Fruit fly (Drosophila melanogaster) whole organism, prepupa: ENCODE data around the gene ATPsynbetaL.
A peak's percentile ranks its signal among the peaks of the same experiment; 100 is the strongest.

Source experiments
- Blimp-1 ChIP-seq: fragments of 200-800 bp; sonication (Bioruptor generic); optimal IDR thresholded peaks from 3 replicates; lab custom pipeline; 2017; ENCODE audit warnings: missing biosample characterization, missing genetic modification characterization, mild to moderate bottlenecking, moderate library complexity, missing genetic modification reagents
- CG11762 ChIP-seq: fragments of 200-800 bp; sonication (Bioruptor generic); optimal IDR thresholded peaks from 3 replicates; lab custom pipeline; 2016; ENCODE audit warnings: missing biosample characterization, missing genetic modification characterization; ENCODE audit not compliant: insufficient read depth
- CG11902 ChIP-seq: fragments of 200-800 bp; sonication (Bioruptor generic); optimal IDR thresholded peaks from 3 replicates; lab custom pipeline; 2016; ENCODE audit warnings: missing biosample characterization, missing genetic modification characterization
- CG16779 ChIP-seq: fragments of 200-800 bp; sonication (Bioruptor generic); optimal IDR thresholded peaks from 3 replicates; lab custom pipeline; 2017; ENCODE audit warnings: missing biosample characterization, mild to moderate bottlenecking, missing genetic modification characterization
- CG3032 ChIP-seq: fragments of 200-800 bp; optimal IDR thresholded peaks from 2 replicates; lab custom pipeline; 2019; ENCODE audit warnings: missing biosample characterization, mild to moderate bottlenecking, missing genetic modification characterization, moderate library complexity
- CG31627 ChIP-seq: fragments of 200-800 bp; sonication (Bioruptor generic); optimal IDR thresholded peaks from 3 replicates; lab custom pipeline; 2016; ENCODE audit warnings: missing biosample characterization, missing genetic modification characterization
- CG34406 ChIP-seq: fragments of 200-800 bp; sonication (Bioruptor generic); optimal IDR thresholded peaks from 3 replicates; lab custom pipeline; 2016; ENCODE audit warnings: missing biosample characterization, missing genetic modification characterization
- CG3919 ChIP-seq: fragments of 200-800 bp; sonication (Bioruptor generic); optimal IDR thresholded peaks from 3 replicates; lab custom pipeline; 2016; ENCODE audit warnings: missing biosample characterization, missing genetic modification characterization
- CG4318 ChIP-seq: fragments of 200-800 bp; sonication (Bioruptor generic); optimal IDR thresholded peaks from 3 replicates; lab custom pipeline; 2017; ENCODE audit warnings: missing biosample characterization, mild to moderate bottlenecking, missing genetic modification characterization
- CG6163 ChIP-seq: fragments of 200-800 bp; sonication (Bioruptor generic); IDR thresholded peaks from 3 replicates; pipeline ENCODE4 v1.3.6; 2022; ENCODE audit warnings: missing biosample characterization, missing genetic modification characterization
- CG6808 ChIP-seq: fragments of 200-800 bp; sonication (Bioruptor generic); optimal IDR thresholded peaks from 3 replicates; lab custom pipeline; 2017; ENCODE audit warnings: missing biosample characterization, missing genetic modification characterization, mild to moderate bottlenecking, moderate library complexity, missing genetic modification reagents
- CG6854 ChIP-seq: fragments of 200-800 bp; sonication (Bioruptor generic); optimal IDR thresholded peaks from 2 replicates; lab custom pipeline; 2017; ENCODE audit warnings: missing biosample characterization, mild to moderate bottlenecking, missing genetic modification characterization
- CG7368 ChIP-seq: fragments of 200-800 bp; sonication (Bioruptor generic); optimal IDR thresholded peaks from 3 replicates; lab custom pipeline; 2016; ENCODE audit warnings: missing biosample characterization, missing genetic modification characterization
- CG8119 ChIP-seq: fragments of 200-800 bp; sonication (Bioruptor generic); IDR thresholded peaks from 3 replicates; pipeline ENCODE4 v1.3.6; 2022; ENCODE audit warnings: missing biosample characterization, missing genetic modification characterization
- CG8632 ChIP-seq: fragments of 200-800 bp; sonication (Bioruptor generic); optimal IDR thresholded peaks from 3 replicates; lab custom pipeline; 2016; ENCODE audit warnings: missing biosample characterization, missing genetic modification characterization
- Eip78C ChIP-seq: fragments of 200-800 bp; sonication (Bioruptor generic); peaks from one replicate; lab custom pipeline; 2016; ENCODE audit warnings: missing biosample characterization, missing genetic modification characterization
- Ets96B ChIP-seq: fragments of 200-800 bp; optimal IDR thresholded peaks from 2 replicates; lab custom pipeline; 2019; ENCODE audit warnings: missing biosample characterization, mild to moderate bottlenecking, missing genetic modification characterization, moderate library complexity
- Hr39 ChIP-seq: fragments of 200-800 bp; sonication (Bioruptor generic); optimal IDR thresholded peaks from 2 replicates; lab custom pipeline; 2016; ENCODE audit warnings: missing biosample characterization, missing genetic modification characterization
- Smox ChIP-seq: fragments of 200-800 bp; sonication (Bioruptor generic); optimal IDR thresholded peaks from 3 replicates; lab custom pipeline; 2016; ENCODE audit warnings: missing biosample characterization, missing genetic modification characterization
- Sox102F ChIP-seq: fragments of 200-800 bp; sonication (Bioruptor generic); optimal IDR thresholded peaks from 2 replicates; lab custom pipeline; 2016; ENCODE audit warnings: missing biosample characterization, mild to moderate bottlenecking, missing genetic modification characterization
- Sox14 ChIP-seq: fragments of 200-800 bp; sonication (Bioruptor generic); optimal IDR thresholded peaks from 3 replicates; lab custom pipeline; 2016; ENCODE audit warnings: missing biosample characterization, missing genetic modification characterization
- Sox15 ChIP-seq: fragments of 200-800 bp; sonication (Bioruptor generic); optimal IDR thresholded peaks from 3 replicates; lab custom pipeline; 2016; ENCODE audit warnings: missing biosample characterization, missing genetic modification characterization
- achi ChIP-seq: fragments of 200-800 bp; sonication (Bioruptor generic); optimal IDR thresholded peaks from 3 replicates; lab custom pipeline; 2016; ENCODE audit warnings: missing biosample characterization, missing genetic modification characterization
- dac ChIP-seq: fragments of 200-800 bp; sonication (Bioruptor generic); optimal IDR thresholded peaks from 2 replicates; lab custom pipeline; 2017; ENCODE audit warnings: missing biosample characterization, mild to moderate bottlenecking, missing genetic modification characterization
- eg ChIP-seq: fragments of 200-800 bp; sonication (Bioruptor generic); IDR thresholded peaks from 3 replicates; pipeline ENCODE4 v1.3.6; 2022; ENCODE audit warnings: missing biosample characterization, missing genetic modification characterization
- fd85E ChIP-seq: fragments of 200-800 bp; sonication (Bioruptor generic); optimal IDR thresholded peaks from 3 replicates; lab custom pipeline; 2016; ENCODE audit warnings: missing biosample characterization, missing genetic modification characterization
- fkh ChIP-seq: fragments of 200-800 bp; sonication (Bioruptor generic); optimal IDR thresholded peaks from 3 replicates; lab custom pipeline; 2017; ENCODE audit warnings: missing biosample characterization, mild to moderate bottlenecking, missing genetic modification characterization, moderate library complexity
- lz ChIP-seq: fragments of 200-800 bp; sonication (Bioruptor generic); optimal IDR thresholded peaks from 3 replicates; lab custom pipeline; 2016; ENCODE audit warnings: missing biosample characterization, missing genetic modification characterization
- net ChIP-seq: fragments of 200-800 bp; sonication (Bioruptor generic); optimal IDR thresholded peaks from 3 replicates; lab custom pipeline; 2016; ENCODE audit warnings: missing biosample characterization, missing genetic modification characterization
- salr ChIP-seq, 2 experiments: fragments of 200-800 bp; sonication (Bioruptor generic); optimal IDR thresholded peaks; 3 replicates each; lab custom pipeline; 2016 to 2018; ENCODE audit warnings: missing biosample characterization in 2 of 2, missing genetic modification characterization in 2 of 2, mild to moderate bottlenecking in 1 of 2
- spab ChIP-seq: fragments of 200-800 bp; sonication (Bioruptor generic); optimal IDR thresholded peaks from 2 replicates; lab custom pipeline; 2017; ENCODE audit warnings: missing biosample characterization, mild to moderate bottlenecking, missing genetic modification characterization, missing genetic modification reagents
- ss ChIP-seq, 2 experiments: fragments of 200-800 bp; sonication (Bioruptor generic); optimal IDR thresholded peaks; 2 replicates in 1 of 2; 3 replicates in 1 of 2; lab custom pipeline; 2017 to 2018; ENCODE audit warnings: mild to moderate bottlenecking in 2 of 2, missing biosample characterization in 2 of 2, missing genetic modification characterization in 2 of 2, moderate library complexity in 1 of 2
- svp ChIP-seq: fragments of 200-800 bp; sonication (Bioruptor generic); peaks from one replicate; lab custom pipeline; 2016; ENCODE audit warnings: missing biosample characterization, missing genetic modification characterization
- topi ChIP-seq: fragments of 200-800 bp; sonication (Bioruptor generic); optimal IDR thresholded peaks from 3 replicates; lab custom pipeline; 2016; ENCODE audit warnings: missing biosample characterization, missing genetic modification characterization
- vri ChIP-seq: fragments of 200-800 bp; sonication (Bioruptor generic); optimal IDR thresholded peaks from 3 replicates; lab custom pipeline; 2016; ENCODE audit warnings: missing biosample characterization, mild to moderate bottlenecking, missing genetic modification characterization

The ATPsynbetaL gene

DNA sequence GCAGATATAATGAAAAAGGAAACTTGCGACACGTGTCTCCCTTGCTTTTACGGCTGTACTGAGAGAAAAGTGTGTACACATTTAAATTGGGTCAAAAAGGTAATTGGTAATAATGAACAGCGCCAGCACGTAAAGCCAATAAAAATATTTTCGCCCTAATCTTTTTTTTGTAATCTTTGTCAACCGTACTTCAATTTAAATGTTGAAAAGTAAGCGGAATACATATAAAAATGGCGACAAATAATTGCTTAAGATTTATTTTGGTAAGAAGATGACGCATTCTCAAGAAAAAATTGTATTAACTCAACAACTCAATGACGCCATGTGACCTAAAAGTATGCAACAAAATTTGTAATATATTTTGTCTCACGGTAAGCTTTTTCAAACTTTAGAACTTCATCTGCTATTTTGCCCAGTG is 50.2 kb downstream of the ATPsynbetaL start (continued):
- TF ChIP-seq salr (GFP tag; optimal IDR thresholded peaks at IDR 0.05; lab: Kevin White, UChicago): peak in 1 of 2 experiments; percentile 59
- TF ChIP-seq Eip78C (GFP tag; lab: Kevin White, UChicago): peak; percentile 87
- peak; percentile 61 for TF ChIP-seq CG11762 (GFP tag; lab: Kevin White, UChicago)
- TF ChIP-seq Sox14 (GFP tag; lab: Kevin White, UChicago): peak; percentile 36
- peak; percentile 39 for TF ChIP-seq CG31627
- TF ChIP-seq topi (GFP tag; lab: Kevin White, UChicago): peak; percentile 44
- TF ChIP-seq Sox15 (GFP tag; lab: Kevin White, UChicago): peak; percentile 15
- TF ChIP-seq achi: no peak
- TF ChIP-seq CG8632 (GFP tag; lab: Kevin White, UChicago): peak; percentile 45
- TF ChIP-seq CG7368: peak; percentile 20
- TF ChIP-seq CG8119: 0 out of 3 replicates have a peak, but pooled peaks have one; percentile 10
- TF ChIP-seq fd85E (GFP tag; lab: Kevin White, UChicago): no peak
- peak; percentile 50 for TF ChIP-seq lz
- no peak for TF ChIP-seq svp (GFP tag; lab: Kevin White, UChicago)
- peak; percentile 8 for TF ChIP-seq dac
- peak; percentile 40 for TF ChIP-seq Ets96B (tag; lab: Kevin White, UChicago)
- TF ChIP-seq CG6854 (GFP tag; lab: Kevin White, UChicago): no peak
- TF ChIP-seq eg (GFP tag; lab: Robert Waterston, UW): no peak
- no peak for TF ChIP-seq CG6163 (GFP tag; lab: Robert Waterston, UW)
- peak; percentile 45 for TF ChIP-seq CG3032
- peak; percentile 42 for TF ChIP-seq Sox102F
- TF ChIP-seq CG3919 (GFP tag; lab: Kevin White, UChicago): peak; percentile 49
- peak; percentile 24 for TF ChIP-seq CG34406 (GFP tag; lab: Kevin White, UChicago)
- peak in 1 of 2 experiments; percentile 24 for TF ChIP-seq ss (GFP tag; optimal IDR thresholded peaks at IDR 0.05; lab: Kevin White, UChicago)
- TF ChIP-seq CG16779 (tag; lab: Kevin White, UChicago): no peak
- peak; percentile 29 for TF ChIP-seq CG11902 (GFP tag; lab: Kevin White, UChicago)
- TF ChIP-seq spab (GFP tag; lab: Kevin White, UChicago): peak; percentile 31
- no peak for TF ChIP-seq CG4318
- TF ChIP-seq Smox (GFP tag; lab: Kevin White, UChicago): peak; percentile 55
- no peak for TF ChIP-seq vri (GFP tag; lab: Kevin White, UChicago)
- TF ChIP-seq net (GFP tag; lab: Kevin White, UChicago): peak; percentile 31
- TF ChIP-seq Hr39: peak; percentile 21
- TF ChIP-seq CG6808 (GFP tag; lab: Kevin White, UChicago): peak; percentile 46
- no peak for TF ChIP-seq fkh (GFP tag; lab: Kevin White, UChicago)
- no peak for TF ChIP-seq Blimp-1 (GFP tag; lab: Kevin White, UChicago)
- TF ChIP-seq, all 60 proteins: peak for 42
